Worm (Caenorhabditis elegans) whole organism, early embryonic: ENCODE results near the gene amph-1.

Experiments
- B0310.2 ChIP-seq: sonication (generic microtip); optimal IDR thresholded peaks from 2 replicates; lab custom pipeline; 2016; ENCODE audit warnings: mild to moderate bottlenecking, missing genetic modification characterization, missing compliant biosample characterization
- ama-1 ChIP-seq: fragments of 150-350 bp; optimal IDR thresholded peaks from 2 replicates; lab custom pipeline; 2014
- pes-1 ChIP-seq: fragments of 200-800 bp; sonication (Bioruptor generic); IDR thresholded peaks from 2 replicates; pipeline ENCODE4 v1.3.6; 2022; ENCODE audit warnings: missing genetic modification reagents, missing genetic modification characterization, missing compliant biosample characterization
- tbx-37 ChIP-seq: fragments of 200-800 bp; sonication (Bioruptor generic); conservative IDR thresholded peaks from 2 replicates; pipeline ENCODE4 v1.3.6; 2022; ENCODE audit warnings: missing genetic modification reagents, missing genetic modification characterization, missing compliant biosample characterization

- no peak for TF ChIP-seq tbx-37
- no peak for TF ChIP-seq pes-1 (GFP tag; lab: Robert Waterston, UW)
- TF ChIP-seq ama-1 (lab: Kevin White, UChicago): no peak
- no peak for TF ChIP-seq B0310.2 (tag; lab: Kevin White, UChicago)
These were observed 5.5 kb upstream of the amph-1 start, which contains the start of gene F58G6.3 for ce11 chrIV:9653184-9653583.
